Fruit fly (Drosophila melanogaster): ENCODE measurements around the gene Alms1b.

DNA sequence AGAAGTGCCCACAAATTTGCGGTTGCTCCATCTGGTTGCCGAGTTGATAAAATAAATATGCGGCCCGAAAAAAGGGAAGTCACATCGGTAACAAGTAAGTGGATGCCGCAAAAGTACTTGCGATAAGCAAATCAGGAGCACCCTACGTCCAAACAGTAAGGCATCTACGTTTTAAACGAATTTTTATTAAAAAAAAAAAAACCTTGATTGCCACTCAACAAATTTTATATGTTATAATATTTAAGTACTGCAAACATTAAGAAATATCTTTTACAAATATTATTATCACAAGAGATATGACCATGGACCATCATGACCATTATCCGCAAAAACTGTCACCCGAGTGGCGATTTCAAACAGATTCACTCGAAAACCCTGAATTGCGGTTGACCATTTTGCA, 26.6 kb downstream of the Alms1b start:
- no peak for TF ChIP-seq kay (GFP tag; ENCODE audit: borderline replicate concordance)
- no peak for TF ChIP-seq tj (GFP tag; optimal IDR thresholded peaks at IDR 0.05)

Data from whole organism, adult.